Fruit fly (Drosophila melanogaster): Measurements from ENCODE around the gene Grp170.

The Grp170 gene

dm6 chrX:2274704-2275199 lies at the start of gene Grp170:
Grp170 (minus strand) TSS chrX:2275068.
- TF ChIP-seq brk (GFP tag; optimal IDR thresholded peaks at IDR 0.05) (no peak), Rel (GFP tag; optimal IDR thresholded peaks at IDR 0.05) (no peak), Rel (tag; optimal IDR thresholded peaks at IDR 0.05) (peak; percentile 52), Vsx2 (GFP tag; optimal IDR thresholded peaks at IDR 0.05; ENCODE audit: partially characterized antibody) (no peak), psq (GFP tag; optimal IDR thresholded peaks at IDR 0.05) (peak; percentile 30), Sp1 (GFP tag; optimal IDR thresholded peaks at IDR 0.05) (peak; percentile 50), Hr78 (GFP tag; optimal IDR thresholded peaks at IDR 0.05) (no peak), jim (GFP tag; optimal IDR thresholded peaks at IDR 0.05) (peak; percentile 88), HLH106 (tag; optimal IDR thresholded peaks at IDR 0.05) (peak; percentile 15), h (GFP tag; optimal IDR thresholded peaks at IDR 0.05) (peak; percentile 12)

dm6 chrX:2323661-2324293 lies 48.9 kb upstream of the Grp170 start:
- TF ChIP-seq tai (GFP tag; optimal IDR thresholded peaks at IDR 0.05) (no peak), brk (GFP tag; optimal IDR thresholded peaks at IDR 0.05) (no peak), psq (GFP tag; optimal IDR thresholded peaks at IDR 0.05) (peak; percentile 20), Hr83 (GFP tag; optimal IDR thresholded peaks at IDR 0.05; ENCODE audit: poor library complexity, severe bottlenecking) (no peak), HLH106 (tag; optimal IDR thresholded peaks at IDR 0.05) (no peak), GATAd (GFP tag; optimal IDR thresholded peaks at IDR 0.05) (no peak), dmrt93B (GFP tag; optimal IDR thresholded peaks at IDR 0.05) (no peak), Vsx2 (GFP tag; optimal IDR thresholded peaks at IDR 0.05; ENCODE audit: partially characterized antibody) (no peak), foxo (GFP tag; optimal IDR thresholded peaks at IDR 0.05) (peak in 1 of 2 experiments; percentile 5), ey (GFP tag; optimal IDR thresholded peaks at IDR 0.05) (no peak), Dfd (GFP tag; optimal IDR thresholded peaks at IDR 0.05) (no peak)

DNA sequence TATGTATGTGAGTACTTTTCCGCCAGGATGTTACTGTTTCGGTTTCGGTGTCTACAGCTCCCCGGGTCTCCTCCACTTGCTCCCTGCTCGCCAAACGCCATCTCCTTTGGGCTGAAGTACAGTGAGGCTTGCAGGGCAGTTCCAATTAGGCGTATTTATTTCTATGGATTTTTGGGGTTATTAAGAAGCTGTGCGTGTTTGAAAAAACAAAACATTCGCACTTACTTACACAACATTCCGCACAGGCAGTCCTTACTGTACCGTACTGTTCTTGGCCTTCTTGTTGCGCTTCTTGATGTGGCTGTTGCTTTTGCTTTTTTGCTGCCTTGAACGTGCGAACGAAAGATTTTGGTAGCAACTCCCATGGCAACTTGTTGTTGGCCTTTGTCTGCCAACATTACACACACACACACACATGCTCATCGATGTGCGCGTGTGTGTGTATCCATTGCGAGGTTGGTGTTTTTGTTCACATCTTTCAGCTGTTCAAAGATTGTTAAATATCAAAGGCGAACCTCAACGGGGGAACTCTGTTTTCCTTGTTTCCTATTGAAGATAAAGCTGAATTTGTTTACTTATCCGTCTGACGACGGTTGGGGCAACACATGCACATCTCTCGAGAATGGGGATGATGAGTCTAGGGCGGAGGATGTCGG lies 47.2 kb upstream of the Grp170 start:
- peak; percentile 77 for TF ChIP-seq Rel (GFP tag; optimal IDR thresholded peaks at IDR 0.05)
- TF ChIP-seq Rel (tag; optimal IDR thresholded peaks at IDR 0.05): peak; percentile 57
- TF ChIP-seq h (GFP tag; optimal IDR thresholded peaks at IDR 0.05): peak; percentile 96
- peak; percentile 98 for TF ChIP-seq Hnf4 (GFP tag; optimal IDR thresholded peaks at IDR 0.05)
- TF ChIP-seq rgr (GFP tag; optimal IDR thresholded peaks at IDR 0.05): peak; percentile 95
- peak; percentile 88 for TF ChIP-seq brk (GFP tag; optimal IDR thresholded peaks at IDR 0.05)
- no peak for TF ChIP-seq pan (optimal IDR thresholded peaks at IDR 0.05)
- peak; percentile 77 for TF ChIP-seq jim (GFP tag; optimal IDR thresholded peaks at IDR 0.05)
- TF ChIP-seq ey (GFP tag; optimal IDR thresholded peaks at IDR 0.05): peak; percentile 97
- peak; percentile 80 for TF ChIP-seq Mio (GFP tag; optimal IDR thresholded peaks at IDR 0.05)
- no peak for TF ChIP-seq Dif (GFP tag; optimal IDR thresholded peaks at IDR 0.05; ENCODE audit: partially characterized antibody)
- TF ChIP-seq Dfd (GFP tag; optimal IDR thresholded peaks at IDR 0.05): no peak
- no peak for TF ChIP-seq Myc (optimal IDR thresholded peaks at IDR 0.05)
- peak; percentile 84 for TF ChIP-seq GATAd (GFP tag; optimal IDR thresholded peaks at IDR 0.05)
- peak; percentile 83 for TF ChIP-seq CG9705 (GFP tag; optimal IDR thresholded peaks at IDR 0.05)
- TF ChIP-seq tai (GFP tag; optimal IDR thresholded peaks at IDR 0.05): peak; percentile 97
- TF ChIP-seq HLH106 (tag; optimal IDR thresholded peaks at IDR 0.05): peak; percentile 93
- peak; percentile 95 for TF ChIP-seq Sp1 (GFP tag; optimal IDR thresholded peaks at IDR 0.05)
- TF ChIP-seq dl (GFP tag; optimal IDR thresholded peaks at IDR 0.05; ENCODE audit: insufficient read depth in 1 of 2, partially characterized antibody in 2 of 2): no peak
- peak; percentile 93 for TF ChIP-seq OdsH (GFP tag; optimal IDR thresholded peaks at IDR 0.05)
- peak; percentile 97 for TF ChIP-seq woc (GFP tag; optimal IDR thresholded peaks at IDR 0.05)
- TF ChIP-seq Abd-B (GFP tag; optimal IDR thresholded peaks at IDR 0.05): no peak
- peak; percentile 85 for TF ChIP-seq dsf (GFP tag; optimal IDR thresholded peaks at IDR 0.05; ENCODE audit: borderline replicate concordance)
- peak; percentile 93 for TF ChIP-seq psq (GFP tag; optimal IDR thresholded peaks at IDR 0.05)
- no peak for TF ChIP-seq usp (GFP tag; optimal IDR thresholded peaks at IDR 0.05)
- peak; percentile 96 for TF ChIP-seq br (GFP tag; optimal IDR thresholded peaks at IDR 0.05)
- peak; percentile 92 for TF ChIP-seq Jra (GFP tag; optimal IDR thresholded peaks at IDR 0.05)
- peak; percentile 88 for TF ChIP-seq CG32264 (GFP tag; optimal IDR thresholded peaks at IDR 0.05)
- peak; percentile 94 for TF ChIP-seq dmrt93B (GFP tag; optimal IDR thresholded peaks at IDR 0.05)
- no peak for TF ChIP-seq N (GFP tag; optimal IDR thresholded peaks at IDR 0.05)
- TF ChIP-seq sv (GFP tag; optimal IDR thresholded peaks at IDR 0.05): peak; percentile 29
- TF ChIP-seq fru (GFP tag; optimal IDR thresholded peaks at IDR 0.05): peak; percentile 95
- TF ChIP-seq foxo (GFP tag; optimal IDR thresholded peaks at IDR 0.05): peak; percentile 77 to 95
- peak; percentile 94 for TF ChIP-seq Hr83 (GFP tag; optimal IDR thresholded peaks at IDR 0.05; ENCODE audit: poor library complexity, severe bottlenecking)
- TF ChIP-seq Hr78 (GFP tag; optimal IDR thresholded peaks at IDR 0.05): no peak
- TF ChIP-seq lola (GFP tag; optimal IDR thresholded peaks at IDR 0.05): no peak
- no peak for TF ChIP-seq Vsx2 (GFP tag; optimal IDR thresholded peaks at IDR 0.05; ENCODE audit: partially characterized antibody)
- TF ChIP-seq CrebA (GFP tag; optimal IDR thresholded peaks at IDR 0.05; ENCODE audit: borderline replicate concordance): no peak
- peak; percentile 93 for TF ChIP-seq sage (GFP tag; optimal IDR thresholded peaks at IDR 0.05)

All from whole organism, wandering third instar larva.